Worm (Caenorhabditis elegans) whole organism, L1 larva: ENCODE results near the gene algn-6.

ENCODE experiments used
- lsy-2 ChIP-seq, 2 experiments: fragments of 150-350 bp; optimal IDR thresholded peaks; 2 replicates each; lab custom pipeline; 2014; ENCODE audit warnings: missing biosample characterization in 2 of 2, missing genetic modification characterization in 2 of 2
- ztf-4 ChIP-seq: fragments of 150-350 bp; optimal IDR thresholded peaks from 2 replicates; lab custom pipeline; 2014; ENCODE audit warnings: missing biosample characterization, missing genetic modification characterization

ce11 chrII:8065985-8066384 lies 26.4 kb downstream of the algn-6 start, which contains the start of gene pdha-1:
- TF ChIP-seq lsy-2 (tag; optimal IDR thresholded peaks at IDR 0.05; lab: Kevin White, UChicago), result no peak
- TF ChIP-seq ztf-4 (tag; lab: Kevin White, UChicago), result no peak
